Worm (Caenorhabditis elegans) whole organism, late embryonic: ENCODE measurements around the gene D2021.4.

ENCODE experiments used
- C38D4.7 ChIP-seq: fragments of 200-800 bp; sonication (Bioruptor generic); optimal IDR thresholded peaks from 2 replicates; lab custom pipeline; 2018; ENCODE audit warnings: mild to moderate bottlenecking, missing genetic modification characterization, moderate library complexity, missing compliant biosample characterization
- K09A11.1 ChIP-seq: sonication (generic microtip); optimal IDR thresholded peaks from 2 replicates; lab custom pipeline; 2017; ENCODE audit warnings: antibody characterized with exemption, mild to moderate bottlenecking, missing genetic modification characterization, missing compliant biosample characterization; ENCODE audit not compliant: insufficient read depth
- Y22D7AL.16 ChIP-seq: sonication (generic microtip); optimal IDR thresholded peaks from 2 replicates; lab custom pipeline; 2016; ENCODE audit warnings: missing genetic modification characterization, missing compliant biosample characterization
- ceh-14 ChIP-seq: sonication (generic microtip); optimal IDR thresholded peaks from 2 replicates; lab custom pipeline; 2016; ENCODE audit warnings: missing genotype, missing genetic modification characterization, missing compliant biosample characterization
- ceh-2 ChIP-seq: sonication (generic microtip); optimal IDR thresholded peaks from 2 replicates; lab custom pipeline; 2016; ENCODE audit warnings: missing genotype, missing genetic modification characterization, missing compliant biosample characterization
- ceh-48 ChIP-seq: sonication (generic microtip); optimal IDR thresholded peaks from 2 replicates; lab custom pipeline; 2016; ENCODE audit warnings: missing genetic modification characterization, inconsistent platforms, missing compliant biosample characterization
- ceh-9 ChIP-seq: sonication (generic microtip); optimal IDR thresholded peaks from 2 replicates; lab custom pipeline; 2016; ENCODE audit warnings: mild to moderate bottlenecking, missing genetic modification characterization, inconsistent platforms, missing compliant biosample characterization
- dve-1 ChIP-seq: sonication (generic microtip); optimal IDR thresholded peaks from 2 replicates; lab custom pipeline; 2017; ENCODE audit warnings: antibody characterized with exemption, mild to moderate bottlenecking, missing genetic modification characterization, missing compliant biosample characterization
- eyg-1 ChIP-seq: sonication (generic microtip); optimal IDR thresholded peaks from 2 replicates; lab custom pipeline; 2016; ENCODE audit warnings: missing genotype, missing genetic modification characterization, missing compliant biosample characterization
- fkh-10 ChIP-seq: fragments of 150-350 bp; optimal IDR thresholded peaks from 2 replicates; lab custom pipeline; 2014; ENCODE audit warnings: missing biosample characterization, missing genetic modification reagents, missing genetic modification characterization
- gmeb-2 ChIP-seq: sonication (generic microtip); optimal IDR thresholded peaks from 2 replicates; lab custom pipeline; 2016; ENCODE audit warnings: missing genetic modification characterization, inconsistent platforms, missing compliant biosample characterization
- hlh-13 ChIP-seq: fragments of 200-800 bp; sonication (Bioruptor generic); optimal IDR thresholded peaks from 2 replicates; lab custom pipeline; 2018; ENCODE audit warnings: mild to moderate bottlenecking, missing genetic modification characterization, missing compliant biosample characterization
- hlh-8 ChIP-seq: sonication (generic microtip); optimal IDR thresholded peaks from 2 replicates; lab custom pipeline; 2016; ENCODE audit warnings: missing genotype, missing genetic modification characterization, missing compliant biosample characterization
- pha-2 ChIP-seq: sonication (generic microtip); optimal IDR thresholded peaks from 2 replicates; lab custom pipeline; 2017; ENCODE audit warnings: mild to moderate bottlenecking, missing genetic modification characterization, missing compliant biosample characterization
- pha-4 ChIP-seq: fragments of 150-350 bp; optimal IDR thresholded peaks from 2 replicates; lab custom pipeline; 2018; ENCODE audit warnings: missing biosample characterization, missing genetic modification reagents, missing genetic modification characterization
- ref-2 ChIP-seq: sonication (generic microtip); optimal IDR thresholded peaks from 2 replicates; lab custom pipeline; 2016; ENCODE audit warnings: missing genetic modification characterization, missing compliant biosample characterization
- sox-4 ChIP-seq: sonication (generic microtip); optimal IDR thresholded peaks from 2 replicates; lab custom pipeline; 2017; ENCODE audit warnings: mild to moderate bottlenecking, missing genetic modification characterization, inconsistent platforms, missing compliant biosample characterization
- syd-9 ChIP-seq: sonication (generic microtip); optimal IDR thresholded peaks from 2 replicates; lab custom pipeline; 2016; ENCODE audit warnings: mild to moderate bottlenecking, missing genetic modification characterization, moderate library complexity, missing compliant biosample characterization
- tbx-7 ChIP-seq: sonication (generic microtip); optimal IDR thresholded peaks from 2 replicates; lab custom pipeline; 2016; ENCODE audit warnings: missing genotype, missing genetic modification characterization, missing compliant biosample characterization
- unc-42 ChIP-seq: sonication (generic microtip); optimal IDR thresholded peaks from 2 replicates; lab custom pipeline; 2016; ENCODE audit warnings: missing genotype, missing genetic modification characterization, missing compliant biosample characterization

D2021.4 gene

ce11 chrX:8499721-8500120, 49.2 kb downstream of the D2021.4 start, which contains the start of gene grd-14:
Gene grd-14 (plus strand): TSS chrX:8500021.
- TF ChIP-seq gmeb-2 = no peak
- TF ChIP-seq dve-1 (tag; lab: Kevin White, UChicago) = no peak
- TF ChIP-seq ceh-2 (tag; lab: Kevin White, UChicago) = no peak
- no peak for TF ChIP-seq ref-2 (tag; lab: Kevin White, UChicago)
- no peak for TF ChIP-seq ceh-14 (tag; lab: Kevin White, UChicago)
- no peak for TF ChIP-seq eyg-1 (tag; lab: Kevin White, UChicago)
- no peak for TF ChIP-seq tbx-7
- TF ChIP-seq pha-2 (tag; lab: Kevin White, UChicago) = no peak
- no peak for TF ChIP-seq fkh-10 (GFP tag; lab: Kevin White, UChicago)
- no peak for TF ChIP-seq ceh-9
- no peak for TF ChIP-seq hlh-13 (GFP tag; lab: Kevin White, UChicago)
- no peak for TF ChIP-seq C38D4.7 (GFP tag; lab: Kevin White, UChicago)
- no peak for TF ChIP-seq sox-4 (tag; lab: Kevin White, UChicago)
- TF ChIP-seq unc-42 (tag; lab: Kevin White, UChicago) = no peak
- TF ChIP-seq K09A11.1 (tag; lab: Kevin White, UChicago) = no peak
- TF ChIP-seq syd-9 = no peak
- no peak for TF ChIP-seq ceh-48 (tag; lab: Kevin White, UChicago)
- no peak for TF ChIP-seq Y22D7AL.16 (tag; lab: Kevin White, UChicago)
- TF ChIP-seq hlh-8 (tag; lab: Kevin White, UChicago) = no peak
- TF ChIP-seq pha-4 (tag; lab: Kevin White, UChicago) = no peak
